Fruit fly (Drosophila melanogaster) whole organism, adult: Measurements from ENCODE around the gene CG13458.

ENCODE experiments used
- CG7101 ChIP-seq: fragments of 200-800 bp; sonication (Bioruptor generic); optimal IDR thresholded peaks from 2 replicates; lab custom pipeline; 2018; ENCODE audit warnings: missing biosample characterization, mild to moderate bottlenecking, missing genetic modification characterization, moderate library complexity
- Clk ChIP-seq: fragments of 200-800 bp; sonication (Bioruptor generic); optimal IDR thresholded peaks from 2 replicates; lab custom pipeline; 2017; ENCODE audit warnings: missing biosample characterization, missing genetic modification characterization

dm6 chr3L:15103988-15104848, 9.1 kb upstream of the CG13458 start:
- TF ChIP-seq CG7101 (tag; lab: Kevin White, UChicago) = no peak
- TF ChIP-seq Clk (GFP tag; lab: Kevin White, UChicago) = no peak
